Worm (Caenorhabditis elegans) whole organism, young adult: Measurements from ENCODE around the gene nep-21.

Experiments
- B0019.2 ChIP-seq: fragments of 200-800 bp; sonication (Bioruptor generic); conservative IDR thresholded peaks from 2 replicates; pipeline ENCODE4 v1.3.6; 2022; ENCODE audit warnings: missing genetic modification reagents, missing genetic modification characterization, missing compliant biosample characterization
- B0261.1 ChIP-seq: sonication (generic microtip); optimal IDR thresholded peaks from 2 replicates; lab custom pipeline; 2016; ENCODE audit warnings: mild to moderate bottlenecking, missing genetic modification characterization, moderate library complexity, missing compliant biosample characterization
- B0336.3 ChIP-seq: fragments of 200-800 bp; sonication (Bioruptor generic); IDR thresholded peaks from 2 replicates; pipeline ENCODE4 v1.3.6; 2022; ENCODE audit warnings: missing genetic modification characterization, missing compliant biosample characterization
- C06A6.2 ChIP-seq: fragments of 200-800 bp; sonication (Bioruptor generic); conservative IDR thresholded peaks from 2 replicates; pipeline ENCODE4 v1.3.6; 2022; ENCODE audit warnings: missing genetic modification characterization, missing compliant biosample characterization
- D2030.7 ChIP-seq: fragments of 200-800 bp; sonication (Bioruptor generic); IDR thresholded peaks from 2 replicates; pipeline ENCODE4 v1.3.6; 2022; ENCODE audit warnings: missing genetic modification reagents, missing genetic modification characterization, missing compliant biosample characterization
- F23B12.7 ChIP-seq: sonication (generic microtip); optimal IDR thresholded peaks from 2 replicates; lab custom pipeline; 2017; ENCODE audit warnings: missing genetic modification characterization, mild to moderate bottlenecking, missing compliant biosample characterization, antibody characterized with exemption, moderate library complexity; ENCODE audit not compliant: insufficient read depth
- F33H1.4 ChIP-seq: fragments of 200-800 bp; sonication (Bioruptor generic); IDR thresholded peaks from 2 replicates; pipeline ENCODE4 v1.3.6; 2022; ENCODE audit warnings: missing genetic modification reagents, missing genetic modification characterization, missing compliant biosample characterization
- F55B11.4 ChIP-seq: sonication (generic microtip); optimal IDR thresholded peaks from 2 replicates; lab custom pipeline; 2016; ENCODE audit warnings: missing compliant biosample characterization, missing genetic modification characterization, borderline replicate concordance; ENCODE audit not compliant: insufficient read depth
- K11D2.4 ChIP-seq: fragments of 200-800 bp; sonication (Bioruptor generic); IDR thresholded peaks from 2 replicates; pipeline ENCODE4 v1.3.6; 2022; ENCODE audit warnings: missing genetic modification reagents, missing genetic modification characterization, missing compliant biosample characterization
- T26A5.8 ChIP-seq: sonication (generic microtip); optimal IDR thresholded peaks from 2 replicates; lab custom pipeline; 2016; ENCODE audit warnings: missing genetic modification characterization, missing compliant biosample characterization
- Y67H2A.10 ChIP-seq: fragments of 200-800 bp; sonication (Bioruptor generic); conservative IDR thresholded peaks from 2 replicates; pipeline ENCODE4 v1.3.6; 2022; ENCODE audit warnings: missing genetic modification reagents, missing genetic modification characterization, missing compliant biosample characterization
- ZK185.1 ChIP-seq: sonication (generic microtip); optimal IDR thresholded peaks from 2 replicates; lab custom pipeline; 2016; ENCODE audit warnings: mild to moderate bottlenecking, missing genetic modification characterization, missing compliant biosample characterization; ENCODE audit not compliant: poor library complexity, severe bottlenecking
- ama-1 ChIP-seq, 3 experiments: fragments of 150-350 bp in 1 of 3; sonication (generic microtip) in 2 of 3; optimal IDR thresholded peaks; 2 replicates each; lab custom pipeline; 2014 to 2018; ENCODE audit warnings: missing biosample characterization in 2 of 3, missing genetic modification characterization in 2 of 3, missing genetic modification reagents in 2 of 3
- attf-5 ChIP-seq: fragments of 200-800 bp; sonication (Bioruptor generic); optimal IDR thresholded peaks from 2 replicates; lab custom pipeline; 2018; ENCODE audit warnings: mild to moderate bottlenecking, missing genetic modification characterization, missing compliant biosample characterization
- cebp-1 ChIP-seq, 2 experiments: fragments of 200-800 bp in 1 of 2; sonication (Bioruptor generic) in 1 of 2; sonication (generic microtip) in 1 of 2; IDR thresholded peaks in 1 of 2; optimal IDR thresholded peaks in 1 of 2; 2 replicates each; pipeline versions ENCODE4 v1.3.6 to Lab custom; 2017 to 2022; ENCODE audit warnings: missing compliant biosample characterization in 2 of 2, missing genetic modification characterization in 2 of 2, mild to moderate bottlenecking in 1 of 2, missing genetic modification reagents in 1 of 2, moderate library complexity in 1 of 2
- ceh-27 ChIP-seq: fragments of 200-800 bp; sonication (Bioruptor generic); optimal IDR thresholded peaks from 2 replicates; lab custom pipeline; 2018; ENCODE audit warnings: mild to moderate bottlenecking, missing genetic modification characterization, moderate library complexity, missing compliant biosample characterization
- ceh-91 ChIP-seq: fragments of 200-800 bp; sonication (Bioruptor generic); IDR thresholded peaks from 2 replicates; pipeline ENCODE4 v1.3.6; 2022; ENCODE audit warnings: missing genetic modification reagents, missing genetic modification characterization, missing compliant biosample characterization
- dox-1 ChIP-seq: fragments of 200-800 bp; sonication (Bioruptor generic); IDR thresholded peaks from 2 replicates; pipeline ENCODE4 v1.3.6; 2022; ENCODE audit warnings: missing genetic modification reagents, missing genetic modification characterization, missing compliant biosample characterization
- dpff-1 ChIP-seq: sonication (generic microtip); optimal IDR thresholded peaks from 2 replicates; lab custom pipeline; 2017; ENCODE audit warnings: mild to moderate bottlenecking, missing genetic modification characterization, missing compliant biosample characterization
- efl-1 ChIP-seq: fragments of 150-350 bp; optimal IDR thresholded peaks from 2 replicates; lab custom pipeline; 2014; ENCODE audit warnings: missing biosample characterization, missing genetic modification reagents, missing genetic modification characterization
- egl-18 ChIP-seq: fragments of 200-800 bp; sonication (Bioruptor generic); IDR thresholded peaks from 2 replicates; pipeline ENCODE4 v1.3.6; 2022; ENCODE audit warnings: missing genetic modification reagents, missing genetic modification characterization, missing compliant biosample characterization
- egl-44 ChIP-seq: fragments of 200-800 bp; sonication (Bioruptor generic); IDR thresholded peaks from 2 replicates; pipeline ENCODE4 v1.3.6; 2022; ENCODE audit warnings: missing genetic modification reagents, missing genetic modification characterization, missing compliant biosample characterization
- ekl-4 ChIP-seq: fragments of 200-800 bp; sonication (Bioruptor generic); IDR thresholded peaks from 2 replicates; pipeline ENCODE4 v1.3.6; 2022; ENCODE audit warnings: missing genetic modification reagents, missing genetic modification characterization, missing compliant biosample characterization
- hlh-12 ChIP-seq: sonication (generic microtip); optimal IDR thresholded peaks from 2 replicates; lab custom pipeline; 2016; ENCODE audit warnings: missing genetic modification characterization, missing compliant biosample characterization
- hmg-1.2 ChIP-seq: fragments of 200-800 bp; sonication (Bioruptor generic); IDR thresholded peaks from 2 replicates; pipeline ENCODE4 v1.3.6; 2022; ENCODE audit warnings: missing genetic modification reagents, missing genetic modification characterization, missing compliant biosample characterization
- hmg-20 ChIP-seq: fragments of 200-800 bp; sonication (Bioruptor generic); IDR thresholded peaks from 2 replicates; pipeline ENCODE4 v1.3.6; 2022; ENCODE audit warnings: missing genetic modification reagents, missing genetic modification characterization, missing compliant biosample characterization
- hrde-1 ChIP-seq: sonication (generic microtip); optimal IDR thresholded peaks from 2 replicates; lab custom pipeline; 2016; ENCODE audit warnings: missing genetic modification characterization, mild to moderate bottlenecking, missing compliant biosample characterization, moderate library complexity, missing genotype, missing genetic modification reagents, borderline replicate concordance
- hsf-1 ChIP-seq: fragments of 200-800 bp; sonication (Bioruptor generic); IDR thresholded peaks from 2 replicates; pipeline ENCODE4 v1.3.6; 2022; ENCODE audit warnings: missing genetic modification reagents, missing genetic modification characterization, missing compliant biosample characterization
- lin-35 ChIP-seq, 3 experiments: fragments of 150-350 bp in 2 of 3; sonication (generic microtip) in 1 of 3; optimal IDR thresholded peaks; 2 replicates each; lab custom pipeline; 2014 to 2018; ENCODE audit warnings: missing biosample characterization in 3 of 3, missing genetic modification characterization in 3 of 3, missing genetic modification reagents in 3 of 3
- lin-40 ChIP-seq: sonication (generic microtip); optimal IDR thresholded peaks from 2 replicates; lab custom pipeline; 2016; ENCODE audit warnings: missing genetic modification characterization, mild to moderate bottlenecking, missing compliant biosample characterization, missing genotype, missing genetic modification reagents
- lsl-1 ChIP-seq: fragments of 200-800 bp; sonication (Bioruptor generic); optimal IDR thresholded peaks from 2 replicates; lab custom pipeline; 2018; ENCODE audit warnings: mild to moderate bottlenecking, missing genetic modification characterization, moderate library complexity, missing compliant biosample characterization
- madf-10 ChIP-seq: sonication (generic microtip); optimal IDR thresholded peaks from 2 replicates; lab custom pipeline; 2016; ENCODE audit warnings: mild to moderate bottlenecking, missing genetic modification characterization, missing compliant biosample characterization
- mcd-1 ChIP-seq: fragments of 200-800 bp; sonication (Bioruptor generic); IDR thresholded peaks from 2 replicates; pipeline ENCODE4 v1.3.6; 2022; ENCODE audit warnings: missing genetic modification reagents, missing genetic modification characterization, missing compliant biosample characterization
- nhr-80 ChIP-seq: sonication (generic microtip); optimal IDR thresholded peaks from 2 replicates; lab custom pipeline; 2016; ENCODE audit warnings: missing genetic modification characterization, missing compliant biosample characterization
- pbrm-1 ChIP-seq: fragments of 200-800 bp; sonication (Bioruptor generic); IDR thresholded peaks from 2 replicates; pipeline ENCODE4 v1.3.6; 2022; ENCODE audit warnings: missing genetic modification reagents, missing genetic modification characterization, missing compliant biosample characterization
- repo-1 ChIP-seq: sonication (generic microtip); optimal IDR thresholded peaks from 2 replicates; lab custom pipeline; 2017; ENCODE audit warnings: mild to moderate bottlenecking, missing genetic modification characterization, missing compliant biosample characterization
- sdz-38 ChIP-seq: sonication (generic microtip); optimal IDR thresholded peaks from 2 replicates; lab custom pipeline; 2016; ENCODE audit warnings: missing genotype, missing genetic modification characterization, missing compliant biosample characterization
- tbp1 ChIP-seq: fragments of 200-800 bp; sonication (Bioruptor generic); optimal IDR thresholded peaks from 2 replicates; lab custom pipeline; 2018; ENCODE audit warnings: mild to moderate bottlenecking, missing genetic modification characterization, missing compliant biosample characterization
- unc-62 ChIP-seq: fragments of 150-350 bp; optimal IDR thresholded peaks from 2 replicates; lab custom pipeline; 2014; ENCODE audit warnings: missing biosample characterization, missing genetic modification reagents, missing genetic modification characterization
- zfh-2 ChIP-seq: fragments of 200-800 bp; sonication (Bioruptor generic); conservative IDR thresholded peaks from 2 replicates; pipeline ENCODE4 v1.3.6; 2022; ENCODE audit warnings: missing genetic modification reagents, missing genetic modification characterization, missing compliant biosample characterization
- zim-3 ChIP-seq: sonication (generic microtip); optimal IDR thresholded peaks from 2 replicates; lab custom pipeline; 2017; ENCODE audit warnings: mild to moderate bottlenecking, missing genetic modification characterization, moderate library complexity, missing compliant biosample characterization
- ztf-22 ChIP-seq: fragments of 200-800 bp; sonication (Bioruptor generic); optimal IDR thresholded peaks from 2 replicates; lab custom pipeline; 2018; ENCODE audit warnings: mild to moderate bottlenecking, missing genetic modification characterization, moderate library complexity, missing compliant biosample characterization
- ztf-26 ChIP-seq: sonication (generic microtip); optimal IDR thresholded peaks from 2 replicates; lab custom pipeline; 2017; ENCODE audit warnings: missing genetic modification characterization, missing compliant biosample characterization
- ztf-28 ChIP-seq: fragments of 200-800 bp; sonication (Bioruptor generic); IDR thresholded peaks from 2 replicates; pipeline ENCODE4 v1.3.6; 2022; ENCODE audit warnings: missing genetic modification reagents, missing genetic modification characterization, missing compliant biosample characterization

nep-21 gene

ce11 chrV:14197651-14198050 lies 28.6 kb downstream of the nep-21 start (continued):
- TF ChIP-seq Y67H2A.10 (no peak), egl-44 (no peak), cebp-1 (GFP tag; IDR thresholded peaks at IDR 0.05; lab: Robert Waterston, UW) (no peak), cebp-1 (tag; optimal IDR thresholded peaks at IDR 0.05; lab: Kevin White, UChicago) (peak; percentile 49), unc-62 (GFP tag; lab: Kevin White, UChicago) (no peak), ZK185.1 (tag; lab: Kevin White, UChicago) (peak; percentile 50), B0336.3 (peak; percentile 34; the same call in 1 of the 2 replicates), K11D2.4 (GFP tag; lab: Robert Waterston, UW) (no peak), F55B11.4 (tag; lab: Kevin White, UChicago) (no peak), tbp1 (peak; percentile 42), pbrm-1 (no peak), B0019.2 (GFP tag; lab: Robert Waterston, UW) (0 out of 2 replicates have a peak, but pooled peaks have one; percentile 13), sdz-38 (no peak), C06A6.2 (peak; percentile 31; the same call in 1 of the 2 replicates), dpff-1 (tag; lab: Kevin White, UChicago) (no peak), T26A5.8 (tag; lab: Kevin White, UChicago) (no peak), D2030.7 (GFP tag; lab: Robert Waterston, UW) (no peak), repo-1 (peak; percentile 63), hlh-12 (no peak), hrde-1 (tag; lab: Kevin White, UChicago) (no peak), dox-1 (GFP tag; lab: Robert Waterston, UW) (no peak), F33H1.4 (no peak), attf-5 (peak; percentile 39), ceh-91 (GFP tag; lab: Robert Waterston, UW) (no peak), zim-3 (tag; lab: Kevin White, UChicago) (peak; percentile 19), efl-1 (GFP tag; lab: Kevin White, UChicago) (no peak)

- TF ChIP-seq hmg-20 (GFP tag; lab: Robert Waterston, UW), result no peak
- TF ChIP-seq B0336.3, result peak; percentile 23; the same call in 1 of the 2 replicates
- no peak for TF ChIP-seq lsl-1 (GFP tag; lab: Kevin White, UChicago)
- peak; percentile 4 for TF ChIP-seq ama-1 (optimal IDR thresholded peaks at IDR 0.05; lab: Kevin White, UChicago)
- TF ChIP-seq ama-1 (GFP tag; optimal IDR thresholded peaks at IDR 0.05; lab: Kevin White, UChicago), result no peak
- TF ChIP-seq zfh-2 (GFP tag; lab: Robert Waterston, UW), result peak; percentile 57
- TF ChIP-seq B0261.1 (tag; lab: Kevin White, UChicago), result no peak
- TF ChIP-seq efl-1 (GFP tag; lab: Kevin White, UChicago), result no peak
- no peak for TF ChIP-seq cebp-1 (GFP tag; IDR thresholded peaks at IDR 0.05; lab: Robert Waterston, UW)
- no peak for TF ChIP-seq cebp-1 (tag; optimal IDR thresholded peaks at IDR 0.05; lab: Kevin White, UChicago)
- 0 out of 2 replicates have a peak, but pooled peaks have one; percentile 20 for TF ChIP-seq dox-1 (GFP tag; lab: Robert Waterston, UW)
These were observed 31.8 kb downstream of the nep-21 start for ce11 chrV:14194514-14194913.

ce11 chrV:14193451-14193850 lies 32.8 kb downstream of the nep-21 start, which contains the start of gene atfs-1:
atfs-1 (plus strand) TSS chrV:14193663.
- TF ChIP-seq F23B12.7 (tag; lab: Kevin White, UChicago) (no peak), ztf-26 (tag; lab: Kevin White, UChicago) (peak; percentile 3), egl-18 (GFP tag; lab: Robert Waterston, UW) (no peak), lin-35 (GFP tag; optimal IDR thresholded peaks at IDR 0.05; lab: Kevin White, UChicago) (peak in 1 of 3 experiments; percentile 1), mcd-1 (GFP tag; lab: Robert Waterston, UW) (peak; percentile 41), ztf-22 (GFP tag; lab: Kevin White, UChicago) (no peak), ekl-4 (GFP tag; lab: Robert Waterston, UW) (peak; percentile 71; the same call in 1 of the 2 replicates), hsf-1 (GFP tag; lab: Robert Waterston, UW) (0 out of 2 replicates have a peak, but pooled peaks have one; percentile 34), lin-40 (tag; lab: Kevin White, UChicago) (peak; percentile 62), hmg-1.2 (GFP tag; lab: Robert Waterston, UW) (peak; percentile 88), ama-1 (optimal IDR thresholded peaks at IDR 0.05; lab: Kevin White, UChicago) (peak; percentile 81), ama-1 (GFP tag; optimal IDR thresholded peaks at IDR 0.05; lab: Kevin White, UChicago) (no peak), ceh-27 (GFP tag; lab: Kevin White, UChicago) (peak; percentile 42), madf-10 (tag; lab: Kevin White, UChicago) (peak; percentile 9), pbrm-1 (peak; percentile 59; the same call in 1 of the 2 replicates), nhr-80 (tag; lab: Kevin White, UChicago) (peak; percentile 97), ztf-28 (GFP tag; lab: Robert Waterston, UW) (no peak)
